Worm (Caenorhabditis elegans) whole organism, L1 larva: ENCODE results near the gene suf-1.

Experiments used
- C34B4.2 ChIP-seq: sonication (generic microtip); optimal IDR thresholded peaks from 2 replicates; lab custom pipeline; 2017; ENCODE audit warnings: mild to moderate bottlenecking, missing genetic modification characterization, missing compliant biosample characterization
- F16B12.6 ChIP-seq: fragments of 150-350 bp; optimal IDR thresholded peaks from 2 replicates; lab custom pipeline; 2014; ENCODE audit warnings: missing biosample characterization, missing genetic modification characterization
- Y116A8C.19 ChIP-seq: sonication (generic microtip); optimal IDR thresholded peaks from 2 replicates; lab custom pipeline; 2016; ENCODE audit warnings: missing compliant biosample characterization, missing genetic modification characterization, borderline replicate concordance
- alr-1 ChIP-seq: fragments of 200-800 bp; sonication (Bioruptor generic); optimal IDR thresholded peaks from 2 replicates; lab custom pipeline; 2018; ENCODE audit warnings: borderline replicate concordance, mild to moderate bottlenecking, missing genetic modification characterization, missing compliant biosample characterization
- aly-2 ChIP-seq: fragments of 150-350 bp; optimal IDR thresholded peaks from 2 replicates; lab custom pipeline; 2014; ENCODE audit warnings: missing biosample characterization, missing genetic modification characterization
- ama-1 ChIP-seq: fragments of 150-350 bp; optimal IDR thresholded peaks from 2 replicates; lab custom pipeline; 2014
- blmp-1 ChIP-seq: fragments of 150-350 bp; optimal IDR thresholded peaks from 2 replicates; lab custom pipeline; 2014; ENCODE audit warnings: missing biosample characterization, missing genetic modification characterization
- ceh-88 ChIP-seq: fragments of 200-800 bp; sonication (Bioruptor generic); IDR thresholded peaks from 2 replicates; pipeline ENCODE4 v1.3.6; 2022; ENCODE audit warnings: missing genetic modification characterization, missing compliant biosample characterization
- ceh-90 ChIP-seq: sonication (generic microtip); optimal IDR thresholded peaks from 2 replicates; lab custom pipeline; 2016; ENCODE audit warnings: missing genetic modification characterization, missing compliant biosample characterization
- dpl-1 ChIP-seq, 3 experiments: fragments of 150-350 bp in 2 of 3; sonication (generic microtip) in 1 of 3; optimal IDR thresholded peaks; 2 replicates each; lab custom pipeline; 2014 to 2017; ENCODE audit warnings: missing biosample characterization in 3 of 3, missing genetic modification characterization in 3 of 3, missing genetic modification reagents in 3 of 3
- dsc-1 ChIP-seq: sonication (generic microtip); optimal IDR thresholded peaks from 2 replicates; lab custom pipeline; 2016; ENCODE audit warnings: mild to moderate bottlenecking, missing genetic modification characterization, missing compliant biosample characterization
- efl-1 ChIP-seq, 4 experiments: fragments of 150-350 bp; optimal IDR thresholded peaks in 3 of 4; peaks in 1 of 4; 1 replicate in 1 of 4; 2 replicates in 3 of 4; lab custom pipeline; 2014; ENCODE audit warnings: missing biosample characterization in 2 of 4, missing genetic modification characterization in 2 of 4, missing genetic modification reagents in 2 of 4
- elt-3 ChIP-seq, 6 experiments: fragments of 150-350 bp in 1 of 6; sonication (generic microtip); optimal IDR thresholded peaks; 2 replicates each; lab custom pipeline; 2017 to 2018; ENCODE audit warnings: missing biosample characterization in 6 of 6, missing genetic modification characterization in 6 of 6, inconsistent platforms in 1 of 6
- fkh-10 ChIP-seq: sonication (generic microtip); optimal IDR thresholded peaks from 2 replicates; lab custom pipeline; 2017; ENCODE audit warnings: missing biosample characterization, missing genetic modification reagents, missing genetic modification characterization
- fkh-8 ChIP-seq: sonication (generic microtip); optimal IDR thresholded peaks from 2 replicates; lab custom pipeline; 2016; ENCODE audit warnings: mild to moderate bottlenecking, missing genetic modification characterization, missing compliant biosample characterization
- fos-1 ChIP-seq: fragments of 150-350 bp; optimal IDR thresholded peaks from 2 replicates; lab custom pipeline; 2014; ENCODE audit warnings: missing biosample characterization, missing genetic modification characterization
- grh-1 ChIP-seq: fragments of 200-800 bp; sonication (Bioruptor generic); IDR thresholded peaks from 2 replicates; pipeline ENCODE4 v1.3.6; 2022; ENCODE audit warnings: missing genetic modification reagents, missing genetic modification characterization, missing compliant biosample characterization
- hlh-4 ChIP-seq: sonication (generic microtip); optimal IDR thresholded peaks from 2 replicates; lab custom pipeline; 2016; ENCODE audit warnings: mild to moderate bottlenecking, missing genetic modification characterization, missing compliant biosample characterization
- jun-1 ChIP-seq: fragments of 150-350 bp; optimal IDR thresholded peaks from 2 replicates; lab custom pipeline; 2014; ENCODE audit warnings: missing biosample characterization, missing genetic modification reagents, missing genetic modification characterization
- lin-13 ChIP-seq: fragments of 150-350 bp; optimal IDR thresholded peaks from 2 replicates; lab custom pipeline; 2014; ENCODE audit warnings: missing biosample characterization, missing genetic modification reagents, missing genetic modification characterization
- lin-14 ChIP-seq: fragments of 200-800 bp; sonication (Bioruptor generic); optimal IDR thresholded peaks from 2 replicates; lab custom pipeline; 2018; ENCODE audit warnings: mild to moderate bottlenecking, missing genetic modification characterization, moderate library complexity, missing compliant biosample characterization
- lin-35 ChIP-seq, 2 experiments: fragments of 150-350 bp; optimal IDR thresholded peaks; 2 replicates each; lab custom pipeline; 2014; ENCODE audit warnings: missing biosample characterization in 2 of 2, missing genetic modification characterization in 2 of 2, missing genetic modification reagents in 2 of 2
- lin-39 ChIP-seq: fragments of 150-350 bp; optimal IDR thresholded peaks from 2 replicates; lab custom pipeline; 2014; ENCODE audit warnings: missing biosample characterization, missing genetic modification reagents, missing genetic modification characterization
- lsy-2 ChIP-seq, 2 experiments: fragments of 150-350 bp; optimal IDR thresholded peaks; 2 replicates each; lab custom pipeline; 2014; ENCODE audit warnings: missing biosample characterization in 2 of 2, missing genetic modification characterization in 2 of 2
- nhr-11 ChIP-seq: fragments of 150-350 bp; optimal IDR thresholded peaks from 2 replicates; lab custom pipeline; 2014; ENCODE audit warnings: missing biosample characterization, missing genetic modification characterization
- nhr-12 ChIP-seq: sonication (generic microtip); optimal IDR thresholded peaks from 2 replicates; lab custom pipeline; 2017; ENCODE audit warnings: missing biosample characterization, missing genetic modification characterization
- nhr-19 ChIP-seq: fragments of 200-800 bp; sonication (Bioruptor generic); conservative IDR thresholded peaks from 2 replicates; pipeline ENCODE4 v1.3.6; 2022; ENCODE audit warnings: missing genetic modification characterization, missing compliant biosample characterization
- nhr-20 ChIP-seq: sonication (generic microtip); optimal IDR thresholded peaks from 2 replicates; lab custom pipeline; 2016; ENCODE audit warnings: mild to moderate bottlenecking, missing genetic modification characterization, missing compliant biosample characterization
- nhr-237 ChIP-seq: fragments of 150-350 bp; optimal IDR thresholded peaks from 2 replicates; lab custom pipeline; 2014; ENCODE audit warnings: missing biosample characterization, missing genetic modification characterization
- nhr-47 ChIP-seq: sonication (generic microtip); optimal IDR thresholded peaks from 2 replicates; lab custom pipeline; 2016; ENCODE audit warnings: mild to moderate bottlenecking, missing genetic modification characterization, moderate library complexity, missing compliant biosample characterization
- nhr-71 ChIP-seq: sonication (generic microtip); optimal IDR thresholded peaks from 2 replicates; lab custom pipeline; 2016; ENCODE audit warnings: mild to moderate bottlenecking, missing genetic modification characterization, moderate library complexity, missing compliant biosample characterization
- nhr-76 ChIP-seq: sonication (generic microtip); optimal IDR thresholded peaks from 2 replicates; lab custom pipeline; 2017; ENCODE audit warnings: missing biosample characterization, missing genetic modification characterization
- nhr-90 ChIP-seq: sonication (generic microtip); optimal IDR thresholded peaks from 2 replicates; lab custom pipeline; 2016; ENCODE audit warnings: mild to moderate bottlenecking, missing genetic modification characterization, missing compliant biosample characterization; ENCODE audit not compliant: poor library complexity
- pax-3 ChIP-seq: fragments of 200-800 bp; sonication (Bioruptor generic); optimal IDR thresholded peaks from 2 replicates; lab custom pipeline; 2018; ENCODE audit warnings: mild to moderate bottlenecking, missing genetic modification characterization, moderate library complexity, missing compliant biosample characterization
- pqm-1 ChIP-seq: sonication (generic microtip); optimal IDR thresholded peaks from 3 replicates; lab custom pipeline; 2017; ENCODE audit warnings: missing biosample characterization, missing genetic modification characterization
- rnt-1 ChIP-seq: sonication (generic microtip); optimal IDR thresholded peaks from 2 replicates; lab custom pipeline; 2016; ENCODE audit warnings: mild to moderate bottlenecking, missing genetic modification characterization, moderate library complexity, missing compliant biosample characterization
- snpc-4 ChIP-seq: fragments of 150-350 bp; optimal IDR thresholded peaks from 2 replicates; lab custom pipeline; 2014; ENCODE audit warnings: missing biosample characterization, missing genetic modification characterization
- snu-23 ChIP-seq: sonication (generic microtip); optimal IDR thresholded peaks from 2 replicates; lab custom pipeline; 2016; ENCODE audit warnings: missing genetic modification characterization, missing compliant biosample characterization
- sox-4 ChIP-seq: sonication (generic microtip); optimal IDR thresholded peaks from 2 replicates; lab custom pipeline; 2016; ENCODE audit warnings: missing genetic modification characterization, missing compliant biosample characterization
- sup-37 ChIP-seq: fragments of 200-800 bp; sonication (Bioruptor generic); optimal IDR thresholded peaks from 2 replicates; lab custom pipeline; 2018; ENCODE audit warnings: mild to moderate bottlenecking, missing genetic modification characterization, missing compliant biosample characterization
- swsn-7 ChIP-seq: sonication (generic microtip); optimal IDR thresholded peaks from 2 replicates; lab custom pipeline; 2016; ENCODE audit warnings: missing genetic modification characterization, missing compliant biosample characterization
- unc-130 ChIP-seq: fragments of 150-350 bp; optimal IDR thresholded peaks from 2 replicates; lab custom pipeline; 2017; ENCODE audit warnings: missing biosample characterization, missing genetic modification characterization, inconsistent platforms
- unc-86 ChIP-seq: sonication (generic microtip); optimal IDR thresholded peaks from 2 replicates; lab custom pipeline; 2016; ENCODE audit warnings: missing genetic modification characterization, missing compliant biosample characterization
- unc-98 ChIP-seq: fragments of 200-800 bp; sonication (Bioruptor generic); IDR thresholded peaks from 2 replicates; pipeline ENCODE4 v1.3.6; 2022; ENCODE audit warnings: missing genetic modification characterization, missing compliant biosample characterization
- xbp-1 ChIP-seq: sonication (generic microtip); optimal IDR thresholded peaks from 2 replicates; lab custom pipeline; 2016; ENCODE audit warnings: missing genetic modification characterization, missing compliant biosample characterization
- zip-4 ChIP-seq: fragments of 200-800 bp; sonication (Bioruptor generic); optimal IDR thresholded peaks from 2 replicates; lab custom pipeline; 2018; ENCODE audit warnings: mild to moderate bottlenecking, missing genetic modification characterization, moderate library complexity, missing compliant biosample characterization

Gene suf-1

DNA sequence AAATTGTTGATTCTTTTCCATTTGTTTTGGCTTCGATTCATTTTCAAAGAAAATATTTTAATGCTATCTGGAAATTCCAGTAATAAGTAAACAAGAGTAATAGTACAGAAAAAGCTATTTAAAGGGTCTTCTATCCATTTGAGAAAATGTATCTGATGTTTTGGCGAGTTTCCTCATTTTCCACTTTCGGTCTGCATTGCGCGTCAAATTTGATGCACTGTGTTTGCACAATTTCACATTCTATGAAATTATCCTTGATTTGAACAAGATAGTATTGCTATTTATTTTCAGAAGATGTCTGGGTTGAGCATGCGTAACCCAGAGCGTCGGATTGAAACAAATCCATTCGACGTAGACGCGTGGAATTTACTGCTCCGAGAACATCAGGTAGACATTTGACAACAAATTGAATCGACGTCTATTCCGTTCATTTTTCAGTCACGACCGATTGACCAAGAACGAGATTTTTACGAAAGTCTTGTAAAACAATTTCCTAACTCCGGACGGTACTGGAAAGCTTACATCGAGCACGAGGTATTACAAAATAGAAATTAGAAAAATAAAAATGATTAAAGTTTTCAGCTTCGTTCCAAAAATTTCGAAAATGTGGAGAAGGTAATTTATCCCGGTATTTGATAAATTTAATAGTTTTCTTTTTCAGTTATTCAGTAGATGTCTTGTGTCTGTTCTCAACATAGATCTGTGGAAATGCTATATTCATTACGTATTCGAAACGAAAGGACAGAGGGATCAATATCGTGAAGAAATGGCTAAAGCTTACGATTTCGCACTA, at the start of gene suf-1:
Gene suf-1, plus strand, starts transcription at position 280 of the 793 bp plus-strand sequence.
- TF ChIP-seq sox-4 (tag; lab: Kevin White, UChicago): no peak
- no peak for TF ChIP-seq pax-3
- TF ChIP-seq swsn-7 (tag; lab: Kevin White, UChicago): peak; percentile 36
- TF ChIP-seq elt-3 (tag; optimal IDR thresholded peaks at IDR 0.05; lab: Kevin White, UChicago): peak in 1 of 6 experiments; percentile 2
- TF ChIP-seq fos-1 (tag; lab: Kevin White, UChicago): peak; percentile 0
- no peak for TF ChIP-seq nhr-12 (tag; lab: Kevin White, UChicago)
- no peak for TF ChIP-seq ceh-90 (tag; lab: Kevin White, UChicago)
- 0 out of 2 replicates have a peak, but pooled peaks have one; percentile 18 for TF ChIP-seq nhr-19 (GFP tag; lab: Robert Waterston, UW)
- peak; percentile 42 for TF ChIP-seq nhr-90 (tag; lab: Kevin White, UChicago)
- TF ChIP-seq efl-1 (optimal IDR thresholded peaks at IDR 0.05; lab: Kevin White, UChicago): peak; percentile 50 to 51
- TF ChIP-seq efl-1 (GFP tag; optimal IDR thresholded peaks at IDR 0.05 in 1 of 2; lab: Kevin White, UChicago): peak; percentile 42 to 92
- TF ChIP-seq unc-86 (tag; lab: Kevin White, UChicago): no peak
- peak; percentile 1 to 47 for TF ChIP-seq lin-35 (GFP tag; optimal IDR thresholded peaks at IDR 0.05; lab: Kevin White, UChicago)
- no peak for TF ChIP-seq fkh-10 (GFP tag; lab: Kevin White, UChicago)
- peak; percentile 43 to 85 for TF ChIP-seq lsy-2 (tag; optimal IDR thresholded peaks at IDR 0.05; lab: Kevin White, UChicago)
- peak; percentile 42 for TF ChIP-seq snu-23 (GFP tag; lab: Kevin White, UChicago)
- TF ChIP-seq unc-98: no peak
- TF ChIP-seq jun-1: no peak
- TF ChIP-seq C34B4.2 (tag; lab: Kevin White, UChicago): no peak
- TF ChIP-seq F16B12.6 (tag; lab: Kevin White, UChicago): peak; percentile 78
- TF ChIP-seq nhr-237 (tag; lab: Kevin White, UChicago): no peak
- TF ChIP-seq nhr-76 (tag; lab: Kevin White, UChicago): no peak
- peak; percentile 30 for TF ChIP-seq nhr-20 (tag; lab: Kevin White, UChicago)
- no peak for TF ChIP-seq lin-39 (tag; lab: Kevin White, UChicago)
- peak; percentile 35 for TF ChIP-seq blmp-1 (tag; lab: Kevin White, UChicago)
- no peak for TF ChIP-seq ceh-88 (GFP tag; lab: Robert Waterston, UW)
- TF ChIP-seq nhr-11 (tag; lab: Kevin White, UChicago): no peak
- no peak for TF ChIP-seq unc-130 (tag; lab: Kevin White, UChicago)
- TF ChIP-seq dsc-1 (tag; lab: Kevin White, UChicago): peak; percentile 14
- TF ChIP-seq ama-1 (lab: Kevin White, UChicago): peak; percentile 78
- TF ChIP-seq lin-14: no peak
- TF ChIP-seq dpl-1 (GFP tag; optimal IDR thresholded peaks at IDR 0.05; lab: Kevin White, UChicago): peak in 2 of 3 experiments; percentile 22 to 44
- no peak for TF ChIP-seq xbp-1
- no peak for TF ChIP-seq fkh-8 (tag; lab: Kevin White, UChicago)
- TF ChIP-seq rnt-1 (tag; lab: Kevin White, UChicago): peak; percentile 46
- 0 out of 2 replicates have a peak, but pooled peaks have one; percentile 25 for TF ChIP-seq grh-1 (GFP tag; lab: Robert Waterston, UW)
- TF ChIP-seq nhr-71 (tag; lab: Kevin White, UChicago): peak; percentile 45
- TF ChIP-seq nhr-47 (tag; lab: Kevin White, UChicago): peak; percentile 39
- TF ChIP-seq sup-37: no peak
- no peak for TF ChIP-seq Y116A8C.19 (tag; lab: Kevin White, UChicago)

DNA sequence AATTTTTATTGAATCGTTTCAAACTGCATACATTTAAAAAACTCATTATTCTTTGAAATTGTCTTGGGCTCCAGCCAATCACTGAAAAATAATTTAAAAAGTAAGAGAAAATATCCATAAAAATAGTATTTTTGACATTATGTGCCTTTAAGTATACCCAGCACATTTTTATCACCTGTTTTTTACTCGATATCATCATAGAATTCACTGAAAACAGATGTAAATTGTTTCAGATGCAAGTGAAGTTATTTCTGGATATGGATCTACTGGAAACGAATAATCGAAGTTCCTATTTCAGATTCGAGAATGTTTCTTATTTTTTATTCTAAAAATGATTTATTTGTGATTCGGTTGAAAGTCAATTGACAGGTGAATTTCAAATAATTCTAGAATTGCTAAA, 49.1 kb upstream of the suf-1 start:
- TF ChIP-seq zip-4 (no peak), lin-13 (GFP tag; lab: Kevin White, UChicago) (no peak), alr-1 (tag; lab: Kevin White, UChicago) (no peak), pqm-1 (no peak), jun-1 (no peak), hlh-4 (tag; lab: Kevin White, UChicago) (peak; percentile 92), aly-2 (tag; lab: Kevin White, UChicago) (no peak), snpc-4 (tag; lab: Kevin White, UChicago) (no peak), nhr-71 (tag; lab: Kevin White, UChicago) (peak; percentile 27)
